Worm (Caenorhabditis elegans): ENCODE measurements around the gene egg-1.

egg-1 gene

ce11 chrIII:5722550-5722949, 5.4 kb upstream of the egg-1 start, which contains the start of gene wrm-1:
Gene wrm-1, plus strand, starts transcription at chrIII:5722850.
- TF ChIP-seq dpff-1 (tag; optimal IDR thresholded peaks at IDR 0.05): no peak
- TF ChIP-seq lsy-27 (tag; optimal IDR thresholded peaks at IDR 0.05; ENCODE audit: borderline replicate concordance, insufficient read depth): no peak
- no peak for TF ChIP-seq lin-26 (GFP tag; IDR thresholded peaks at IDR 0.05)
- TF ChIP-seq ztf-26 (tag; optimal IDR thresholded peaks at IDR 0.05): no peak
- TF ChIP-seq cebp-1 (GFP tag; IDR thresholded peaks at IDR 0.05): no peak
- no peak for TF ChIP-seq cebp-1 (tag; optimal IDR thresholded peaks at IDR 0.05)
- TF ChIP-seq athp-1 (tag; optimal IDR thresholded peaks at IDR 0.05): no peak
- no peak for TF ChIP-seq nhr-80 (tag; optimal IDR thresholded peaks at IDR 0.05)
- no peak for TF ChIP-seq nfya-2 (GFP tag; IDR thresholded peaks at IDR 0.05)
- TF ChIP-seq hlh-26 (GFP tag; conservative IDR thresholded peaks at IDR 0.05): no peak
- no peak for TF ChIP-seq lsl-1 (GFP tag; optimal IDR thresholded peaks at IDR 0.05)
- no peak for TF ChIP-seq B0019.2 (GFP tag; conservative IDR thresholded peaks at IDR 0.05)
- no peak for TF ChIP-seq egl-44 (GFP tag; IDR thresholded peaks at IDR 0.05)
- no peak for TF ChIP-seq F10E7.11 (tag; optimal IDR thresholded peaks at IDR 0.05)
- no peak for TF ChIP-seq madf-8 (GFP tag; conservative IDR thresholded peaks at IDR 0.05)
- no peak for TF ChIP-seq ekl-4 (GFP tag; IDR thresholded peaks at IDR 0.05)
- no peak for TF ChIP-seq bed-1 (GFP tag; IDR thresholded peaks at IDR 0.05)
- TF ChIP-seq tlf-1 (GFP tag; optimal IDR thresholded peaks at IDR 0.05): no peak

- 0 out of 2 replicates have a peak, but pooled peaks have one; percentile 9 for TF ChIP-seq hmg-1.2 (GFP tag; IDR thresholded peaks at IDR 0.05)
- no peak for TF ChIP-seq lin-35 (GFP tag; optimal IDR thresholded peaks at IDR 0.05)
Observed at ce11 chrIII:5729367-5729766, 1.4 kb downstream of the egg-1 start.

DNA sequence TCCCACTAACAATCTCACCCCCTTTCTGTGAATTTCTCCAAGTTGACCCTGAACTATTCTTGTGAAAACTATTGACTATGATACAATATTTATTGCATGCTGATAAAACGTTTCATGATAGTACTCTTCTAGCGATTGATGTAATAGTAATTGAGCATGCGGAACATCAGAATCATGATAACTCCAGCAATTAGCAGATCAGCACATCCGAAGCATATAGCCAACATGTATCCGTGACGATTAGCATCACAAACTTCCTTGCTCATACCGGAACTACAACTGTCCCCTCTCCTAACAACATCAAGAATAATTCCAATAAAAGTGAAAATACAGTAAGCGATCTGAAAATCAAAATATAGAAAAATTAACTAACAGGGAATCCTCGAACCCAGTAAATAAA, 2.1 kb downstream of the egg-1 start:
- TF ChIP-seq ztf-28 (GFP tag; IDR thresholded peaks at IDR 0.05): no peak
- TF ChIP-seq madf-8 (GFP tag; conservative IDR thresholded peaks at IDR 0.05): no peak; the same call in 1 of the 2 replicates
- no peak for TF ChIP-seq K12H6.12 (tag; optimal IDR thresholded peaks at IDR 0.05)
- TF ChIP-seq F52B5.7 (tag; optimal IDR thresholded peaks at IDR 0.05): no peak
- peak; percentile 61 for TF ChIP-seq madf-6 (GFP tag; IDR thresholded peaks at IDR 0.05)
- TF ChIP-seq aptf-2 (GFP tag; conservative IDR thresholded peaks at IDR 0.05): no peak
- TF ChIP-seq ets-4 (GFP tag; optimal IDR thresholded peaks at IDR 0.05): no peak
- no peak for TF ChIP-seq sea-2 (GFP tag; IDR thresholded peaks at IDR 0.05)
- peak; percentile 21 for TF ChIP-seq lsl-1 (GFP tag; optimal IDR thresholded peaks at IDR 0.05)
- no peak for TF ChIP-seq nhr-120 (GFP tag; IDR thresholded peaks at IDR 0.05)
- 0 out of 2 replicates have a peak, but pooled peaks have one; percentile 15 for TF ChIP-seq F33H1.4 (GFP tag; IDR thresholded peaks at IDR 0.05)
- no peak for TF ChIP-seq gei-17 (GFP tag; optimal IDR thresholded peaks at IDR 0.05)
- TF ChIP-seq ceh-79 (tag; optimal IDR thresholded peaks at IDR 0.05): no peak
- TF ChIP-seq hrde-1 (tag; optimal IDR thresholded peaks at IDR 0.05; ENCODE audit: borderline replicate concordance): peak; percentile 21
- TF ChIP-seq zim-3 (tag; optimal IDR thresholded peaks at IDR 0.05): no peak
- 0 out of 2 replicates have a peak, but pooled peaks have one; percentile 54 for TF ChIP-seq ekl-4 (GFP tag; IDR thresholded peaks at IDR 0.05)
- 0 out of 2 replicates have a peak, but pooled peaks have one; percentile 20 for TF ChIP-seq Y95B8A.8 (GFP tag; IDR thresholded peaks at IDR 0.05)
- TF ChIP-seq ztf-18 (tag; optimal IDR thresholded peaks at IDR 0.05): no peak
- TF ChIP-seq ceh-100 (GFP tag; IDR thresholded peaks at IDR 0.05): no peak
- no peak for TF ChIP-seq nfya-1 (tag; optimal IDR thresholded peaks at IDR 0.05; ENCODE audit: borderline replicate concordance, insufficient read depth)
- TF ChIP-seq F55B11.4 (tag; optimal IDR thresholded peaks at IDR 0.05; ENCODE audit: borderline replicate concordance, insufficient read depth): no peak
